Worm (Caenorhabditis elegans) whole organism, L2 larva: ENCODE results near the gene unc-71.

ENCODE experiments used
- ceh-16 ChIP-seq: fragments of 150-350 bp; optimal IDR thresholded peaks from 2 replicates; lab custom pipeline; 2014; ENCODE audit warnings: missing biosample characterization, missing genetic modification characterization
- crh-2 ChIP-seq: sonication (generic microtip); optimal IDR thresholded peaks from 2 replicates; lab custom pipeline; 2017; ENCODE audit warnings: missing biosample characterization, missing genetic modification characterization
- unc-62 ChIP-seq: fragments of 150-350 bp; optimal IDR thresholded peaks from 2 replicates; lab custom pipeline; 2014; ENCODE audit warnings: missing biosample characterization, missing genetic modification reagents, missing genetic modification characterization
- ztf-4 ChIP-seq: fragments of 150-350 bp; optimal IDR thresholded peaks from 2 replicates; lab custom pipeline; 2014; ENCODE audit warnings: missing biosample characterization, missing genetic modification characterization

- TF ChIP-seq ceh-16 (tag; lab: Kevin White, UChicago) = no peak
- no peak for TF ChIP-seq crh-2 (tag; lab: Kevin White, UChicago)
- no peak for TF ChIP-seq ztf-4 (tag; lab: Kevin White, UChicago)
- TF ChIP-seq unc-62 (GFP tag; lab: Kevin White, UChicago) = no peak
Observed at ce11 chrIII:12916459-12916858, 24.9 kb upstream of the unc-71 start.
